Fruit fly (Drosophila melanogaster): ENCODE measurements around the gene GstD4.
A peak's percentile ranks its signal among the peaks of the same experiment; 100 is the strongest.

The GstD4 gene

dm6 chr3R:12406235-12407196 is 32.6 kb downstream of the GstD4 start, which contains the start of gene CG5167 (continued):
- TF ChIP-seq topi (GFP tag; optimal IDR thresholded peaks at IDR 0.05) (peak; percentile 24), cyc (GFP tag; optimal IDR thresholded peaks at IDR 0.05) (peak; percentile 8), dsx (GFP tag; optimal IDR thresholded peaks at IDR 0.05; ENCODE audit: poor library complexity, severe bottlenecking) (peak; percentile 2), pdm3 (GFP tag; optimal IDR thresholded peaks at IDR 0.05) (no peak), fd85E (GFP tag; optimal IDR thresholded peaks at IDR 0.05) (no peak), achi (GFP tag; optimal IDR thresholded peaks at IDR 0.05) (peak; percentile 32), CG31627 (GFP tag; optimal IDR thresholded peaks at IDR 0.05) (peak; percentile 26), Eip75B (GFP tag; optimal IDR thresholded peaks at IDR 0.05) (peak; percentile 46), Lpt (GFP tag; optimal IDR thresholded peaks at IDR 0.05) (peak; percentile 9), Blimp-1 (GFP tag; optimal IDR thresholded peaks at IDR 0.05) (no peak)

dm6 chr3R:12408160-12408559 is 34.3 kb downstream of the GstD4 start, which contains the start of gene CG5196:
CG5196 (plus strand) TSS chr3R:12408316.
- TF ChIP-seq CG6276 (GFP tag; optimal IDR thresholded peaks at IDR 0.05) = no peak
- TF ChIP-seq CG8119 (GFP tag; IDR thresholded peaks at IDR 0.05) = no peak
- peak; percentile 93 for TF ChIP-seq fkh (GFP tag; optimal IDR thresholded peaks at IDR 0.05)
- peak; percentile 20; the same call in 1 of the 3 replicates for TF ChIP-seq CG6163 (GFP tag; IDR thresholded peaks at IDR 0.05)
- no peak for TF ChIP-seq CG6808 (GFP tag; optimal IDR thresholded peaks at IDR 0.05)
- no peak for TF ChIP-seq Hr4 (GFP tag; optimal IDR thresholded peaks at IDR 0.05)
- no peak for TF ChIP-seq achi (GFP tag; optimal IDR thresholded peaks at IDR 0.05)
- TF ChIP-seq CG15336 (GFP tag; IDR thresholded peaks at IDR 0.05) = 0 out of 2 replicates have a peak, but pooled peaks have one; percentile 25
- TF ChIP-seq esn (GFP tag; optimal IDR thresholded peaks at IDR 0.05) = peak; percentile 25
- TF ChIP-seq CG1621 (tag; optimal IDR thresholded peaks at IDR 0.05) = no peak
- peak; percentile 25 for TF ChIP-seq CG6854 (GFP tag; optimal IDR thresholded peaks at IDR 0.05)
- peak in 1 of 2 experiments; percentile 38 for TF ChIP-seq ss (GFP tag; optimal IDR thresholded peaks at IDR 0.05)
- TF ChIP-seq Hr38 (GFP tag; optimal IDR thresholded peaks at IDR 0.05) = no peak
- TF ChIP-seq net (GFP tag; optimal IDR thresholded peaks at IDR 0.05) = no peak
- peak; percentile 67 for TF ChIP-seq Eip78C (GFP tag)
- TF ChIP-seq Ets96B (tag; optimal IDR thresholded peaks at IDR 0.05) = peak; percentile 10
- peak; percentile 4 for TF ChIP-seq Sox14 (GFP tag; optimal IDR thresholded peaks at IDR 0.05)

dm6 chr3R:12411449-12411848 is 37.5 kb downstream of the GstD4 start:
- TF ChIP-seq Eip93F (GFP tag; optimal IDR thresholded peaks at IDR 0.05) (no peak), Hr38 (GFP tag; optimal IDR thresholded peaks at IDR 0.05) (no peak), CG31627 (GFP tag; optimal IDR thresholded peaks at IDR 0.05) (no peak), CG10631 (GFP tag; optimal IDR thresholded peaks at IDR 0.05) (no peak), lz (GFP tag; optimal IDR thresholded peaks at IDR 0.05) (no peak), CG34406 (GFP tag; optimal IDR thresholded peaks at IDR 0.05) (no peak), net (GFP tag; optimal IDR thresholded peaks at IDR 0.05) (no peak), spab (GFP tag; optimal IDR thresholded peaks at IDR 0.05) (no peak), fd85E (GFP tag; optimal IDR thresholded peaks at IDR 0.05) (no peak), Lpt (GFP tag; optimal IDR thresholded peaks at IDR 0.05) (no peak), Smox (GFP tag; optimal IDR thresholded peaks at IDR 0.05) (no peak), Sox14 (GFP tag; optimal IDR thresholded peaks at IDR 0.05) (no peak)

dm6 chr3R:12413274-12413958 is 39.5 kb downstream of the GstD4 start, which contains the start of the genes Dip-C and pps:
Dip-C (minus strand) TSS chr3R:12413759.
pps (plus strand) TSS chr3R:12413828.
- TF ChIP-seq CG11294 (GFP tag; IDR thresholded peaks at IDR 0.05) (no peak), achi (GFP tag; optimal IDR thresholded peaks at IDR 0.05) (no peak), Hr39 (GFP tag; optimal IDR thresholded peaks at IDR 0.05) (no peak), CG8319 (GFP tag; optimal IDR thresholded peaks at IDR 0.05) (no peak), esn (GFP tag; optimal IDR thresholded peaks at IDR 0.05) (peak; percentile 32), spab (GFP tag; optimal IDR thresholded peaks at IDR 0.05) (no peak), Eip93F (GFP tag; optimal IDR thresholded peaks at IDR 0.05) (no peak), CG31627 (GFP tag; optimal IDR thresholded peaks at IDR 0.05) (no peak), CG6792 (GFP tag; optimal IDR thresholded peaks at IDR 0.05) (no peak), CG3919 (GFP tag; optimal IDR thresholded peaks at IDR 0.05) (no peak), Met (GFP tag; optimal IDR thresholded peaks at IDR 0.05) (no peak), eg (GFP tag; IDR thresholded peaks at IDR 0.05) (no peak), OdsH (GFP tag; optimal IDR thresholded peaks at IDR 0.05) (no peak), CG6854 (GFP tag; optimal IDR thresholded peaks at IDR 0.05) (peak; percentile 51), CG3032 (tag; optimal IDR thresholded peaks at IDR 0.05) (peak; percentile 10), CG6163 (GFP tag; IDR thresholded peaks at IDR 0.05) (no peak), Gug (GFP tag; IDR thresholded peaks at IDR 0.05) (no peak), salr (GFP tag; optimal IDR thresholded peaks at IDR 0.05) (no peak)
